Fruit fly (Drosophila melanogaster) whole organism, embryonic: ENCODE measurements around the gene mia.

ENCODE experiments used
- Antp ChIP-seq: fragments of 200-800 bp; sonication (Bioruptor generic); optimal IDR thresholded peaks from 3 replicates; lab custom pipeline; 2016; ENCODE audit warnings: missing biosample characterization, missing genetic modification characterization
- Awh ChIP-seq: fragments of 200-800 bp; sonication (Bioruptor generic); IDR thresholded peaks from 2 replicates; pipeline ENCODE4, ENCODE4 v1.3.6; 2022; ENCODE audit warnings: missing biosample characterization, missing genetic modification characterization
- B-H2 ChIP-seq: fragments of 200-800 bp; sonication (Bioruptor generic); optimal IDR thresholded peaks from 2 replicates; lab custom pipeline; 2018; ENCODE audit warnings: missing biosample characterization, mild to moderate bottlenecking, missing genetic modification characterization
- Bteb2 ChIP-seq: fragments of 200-800 bp; sonication (Bioruptor generic); optimal IDR thresholded peaks from 2 replicates; lab custom pipeline; 2016; ENCODE audit warnings: missing biosample characterization, missing genetic modification characterization
- CG11723 ChIP-seq: fragments of 200-800 bp; sonication (Bioruptor generic); optimal IDR thresholded peaks from 2 replicates; lab custom pipeline; 2017; ENCODE audit warnings: missing biosample characterization, mild to moderate bottlenecking, missing genetic modification characterization
- CG17361 ChIP-seq: fragments of 200-800 bp; sonication (Bioruptor generic); IDR thresholded peaks from 3 replicates; pipeline ENCODE4 v1.3.6; 2022; ENCODE audit warnings: missing biosample characterization, missing genetic modification characterization
- CG17568 ChIP-seq: fragments of 200-800 bp; sonication (Bioruptor generic); optimal IDR thresholded peaks from 2 replicates; lab custom pipeline; 2018; ENCODE audit warnings: missing biosample characterization, mild to moderate bottlenecking, missing genetic modification characterization, moderate library complexity
- CG18764 ChIP-seq: fragments of 200-800 bp; sonication (Bioruptor generic); optimal IDR thresholded peaks from 3 replicates; lab custom pipeline; 2016; ENCODE audit warnings: missing biosample characterization, missing genetic modification characterization
- CG2120 ChIP-seq: fragments of 200-800 bp; sonication (Bioruptor generic); optimal IDR thresholded peaks from 3 replicates; lab custom pipeline; 2016; ENCODE audit warnings: missing biosample characterization, missing genetic modification characterization
- CG2712 ChIP-seq: fragments of 200-800 bp; optimal IDR thresholded peaks from 3 replicates; lab custom pipeline; 2019; ENCODE audit warnings: missing biosample characterization, mild to moderate bottlenecking, missing genetic modification characterization, moderate library complexity
- CG31224 ChIP-seq: fragments of 200-800 bp; sonication (Bioruptor generic); IDR thresholded peaks from 2 replicates; pipeline ENCODE4 v1.3.6; 2022; ENCODE audit warnings: missing biosample characterization, missing genetic modification characterization
- CG31441 ChIP-seq: fragments of 200-800 bp; sonication (Bioruptor generic); IDR thresholded peaks from 2 replicates; pipeline ENCODE4 v1.3.6; 2022; ENCODE audit warnings: missing biosample characterization, missing genetic modification characterization
- CG33557 ChIP-seq: fragments of 200-800 bp; sonication (Bioruptor generic); optimal IDR thresholded peaks from 2 replicates; lab custom pipeline; 2019; ENCODE audit warnings: missing biosample characterization, mild to moderate bottlenecking, missing genetic modification characterization, moderate library complexity
- CG42726 ChIP-seq: fragments of 200-800 bp; sonication (Bioruptor generic); IDR thresholded peaks from 2 replicates; pipeline ENCODE4 v1.3.6; 2022; ENCODE audit warnings: missing biosample characterization, missing genetic modification characterization; ENCODE audit not compliant: partially characterized antibody
- CG6272 ChIP-seq: fragments of 200-800 bp; sonication (Bioruptor generic); IDR thresholded peaks from 2 replicates; pipeline ENCODE4 v1.3.6; 2022; ENCODE audit warnings: missing biosample characterization, missing genetic modification characterization
- CG7556 ChIP-seq: fragments of 200-800 bp; sonication (Bioruptor generic); optimal IDR thresholded peaks from 2 replicates; lab custom pipeline; 2017; ENCODE audit warnings: missing biosample characterization, mild to moderate bottlenecking, missing genetic modification characterization
- CG7839 ChIP-seq: fragments of 200-800 bp; sonication (Bioruptor generic); optimal IDR thresholded peaks from 3 replicates; lab custom pipeline; 2018; ENCODE audit warnings: missing biosample characterization, mild to moderate bottlenecking, missing genetic modification characterization, moderate library complexity
- CG7928 ChIP-seq: fragments of 200-800 bp; sonication (Bioruptor generic); optimal IDR thresholded peaks from 2 replicates; lab custom pipeline; 2017; ENCODE audit warnings: missing biosample characterization, mild to moderate bottlenecking, missing genetic modification characterization
- CG8281 ChIP-seq: fragments of 200-800 bp; sonication (Bioruptor generic); optimal IDR thresholded peaks from 2 replicates; lab custom pipeline; 2018; ENCODE audit warnings: missing biosample characterization, mild to moderate bottlenecking, missing genetic modification characterization, moderate library complexity
- CG9876 ChIP-seq: fragments of 200-800 bp; sonication (Bioruptor generic); optimal IDR thresholded peaks from 2 replicates; lab custom pipeline; 2016; ENCODE audit warnings: missing biosample characterization, missing genetic modification characterization
- CHES-1-like ChIP-seq: fragments of 200-800 bp; sonication (Bioruptor generic); optimal IDR thresholded peaks from 2 replicates; lab custom pipeline; 2016; ENCODE audit warnings: missing biosample characterization, missing genetic modification characterization
- CoRest ChIP-seq: fragments of 200-800 bp; sonication (Bioruptor generic); optimal IDR thresholded peaks from 3 replicates; lab custom pipeline; 2018; ENCODE audit warnings: missing biosample characterization, mild to moderate bottlenecking, missing genetic modification characterization, moderate library complexity
- CrebB ChIP-seq: fragments of 200-800 bp; sonication (Bioruptor generic); optimal IDR thresholded peaks from 3 replicates; lab custom pipeline; 2018; ENCODE audit warnings: missing biosample characterization, mild to moderate bottlenecking, missing genetic modification characterization
- ERR ChIP-seq: fragments of 200-800 bp; sonication (Bioruptor generic); optimal IDR thresholded peaks from 2 replicates; lab custom pipeline; 2016; ENCODE audit warnings: missing biosample characterization, missing genetic modification characterization
- HLHmδ ChIP-seq: fragments of 200-800 bp; sonication (Bioruptor generic); optimal IDR thresholded peaks from 2 replicates; lab custom pipeline; 2018; ENCODE audit warnings: missing biosample characterization, mild to moderate bottlenecking, missing genetic modification characterization, moderate library complexity
- Hey ChIP-seq: fragments of 200-800 bp; sonication (Bioruptor generic); optimal IDR thresholded peaks from 3 replicates; lab custom pipeline; 2018; ENCODE audit warnings: missing biosample characterization, mild to moderate bottlenecking, missing genetic modification characterization
- Mes4 ChIP-seq: fragments of 200-800 bp; sonication (Bioruptor generic); optimal IDR thresholded peaks from 2 replicates; lab custom pipeline; 2016; ENCODE audit warnings: missing biosample characterization, missing genetic modification characterization
- Optix ChIP-seq: fragments of 200-800 bp; sonication (Bioruptor generic); IDR thresholded peaks from 3 replicates; pipeline ENCODE4 v1.3.6; 2022; ENCODE audit warnings: missing biosample characterization, missing genetic modification characterization
- Side ChIP-seq: fragments of 200-800 bp; sonication (Bioruptor generic); optimal IDR thresholded peaks from 2 replicates; lab custom pipeline; 2016; ENCODE audit warnings: missing biosample characterization, missing genetic modification characterization
- ab ChIP-seq: fragments of 200-800 bp; sonication (Bioruptor generic); optimal IDR thresholded peaks from 2 replicates; lab custom pipeline; 2016; ENCODE audit warnings: missing biosample characterization, missing genetic modification characterization
- ato ChIP-seq: fragments of 200-800 bp; sonication (Bioruptor generic); IDR thresholded peaks from 2 replicates; pipeline ENCODE4 v1.3.6; 2022; ENCODE audit warnings: missing biosample characterization, missing genetic modification characterization; ENCODE audit not compliant: partially characterized antibody
- bab2 ChIP-seq: fragments of 200-800 bp; sonication (Bioruptor generic); optimal IDR thresholded peaks from 2 replicates; lab custom pipeline; 2016; ENCODE audit warnings: missing biosample characterization, missing genetic modification characterization
- caup ChIP-seq: fragments of 200-800 bp; sonication (Bioruptor generic); optimal IDR thresholded peaks from 3 replicates; lab custom pipeline; 2017; ENCODE audit warnings: missing biosample characterization, mild to moderate bottlenecking, missing genetic modification characterization, moderate library complexity; ENCODE audit not compliant: severe bottlenecking
- crol ChIP-seq: fragments of 200-800 bp; sonication (Bioruptor generic); IDR thresholded peaks from 2 replicates; pipeline ENCODE4 v1.3.6; 2022; ENCODE audit warnings: missing biosample characterization, missing genetic modification characterization
- dpn ChIP-seq, 2 experiments: fragments of 200-800 bp; sonication (Bioruptor generic); optimal IDR thresholded peaks; 3 replicates each; lab custom pipeline; 2016; ENCODE audit warnings: missing biosample characterization in 2 of 2, missing genetic modification characterization in 2 of 2
- eyg ChIP-seq: fragments of 200-800 bp; sonication (Bioruptor generic); optimal IDR thresholded peaks from 3 replicates; lab custom pipeline; 2016; ENCODE audit warnings: missing biosample characterization, missing genetic modification characterization
- gt ChIP-seq: fragments of 200-800 bp; sonication (Bioruptor generic); IDR thresholded peaks from 2 replicates; pipeline ENCODE4 v1.3.6; 2022; ENCODE audit warnings: missing biosample characterization, missing genetic modification characterization
- her ChIP-seq: fragments of 200-800 bp; sonication (Bioruptor generic); optimal IDR thresholded peaks from 2 replicates; lab custom pipeline; 2016; ENCODE audit warnings: missing biosample characterization, missing genetic modification characterization
- ind ChIP-seq: fragments of 200-800 bp; sonication (Bioruptor generic); optimal IDR thresholded peaks from 3 replicates; lab custom pipeline; 2016; ENCODE audit warnings: missing biosample characterization, missing genetic modification characterization
- lmd ChIP-seq: fragments of 200-800 bp; sonication (Bioruptor generic); IDR thresholded peaks from 2 replicates; pipeline ENCODE4 v1.3.6; 2022; ENCODE audit warnings: missing biosample characterization, missing genetic modification characterization
- nmo ChIP-seq: fragments of 200-800 bp; sonication (Bioruptor generic); optimal IDR thresholded peaks from 2 replicates; lab custom pipeline; 2018; ENCODE audit warnings: missing biosample characterization, mild to moderate bottlenecking, missing genetic modification characterization, moderate library complexity
- pfk ChIP-seq: fragments of 200-800 bp; sonication (Bioruptor generic); optimal IDR thresholded peaks from 2 replicates; lab custom pipeline; 2018; ENCODE audit warnings: missing biosample characterization, mild to moderate bottlenecking, missing genetic modification characterization, moderate library complexity
- pros ChIP-seq: fragments of 200-800 bp; sonication (Bioruptor generic); optimal IDR thresholded peaks from 3 replicates; lab custom pipeline; 2019; ENCODE audit warnings: missing biosample characterization, mild to moderate bottlenecking, missing genetic modification characterization, moderate library complexity
- sim ChIP-seq: fragments of 200-800 bp; sonication (Bioruptor generic); IDR thresholded peaks from 2 replicates; pipeline ENCODE4 v1.3.6; 2022; ENCODE audit warnings: missing biosample characterization, missing genetic modification characterization
- sug ChIP-seq: fragments of 200-800 bp; optimal IDR thresholded peaks from 2 replicates; lab custom pipeline; 2019; ENCODE audit warnings: missing biosample characterization, mild to moderate bottlenecking, missing genetic modification characterization, moderate library complexity
- trem ChIP-seq: fragments of 200-800 bp; optimal IDR thresholded peaks from 3 replicates; lab custom pipeline; 2019; ENCODE audit warnings: missing biosample characterization, mild to moderate bottlenecking, missing genetic modification characterization, moderate library complexity
- trh ChIP-seq: fragments of 200-800 bp; sonication (Bioruptor generic); optimal IDR thresholded peaks from 2 replicates; lab custom pipeline; 2016; ENCODE audit warnings: missing biosample characterization, missing genetic modification characterization
- ttk ChIP-seq: fragments of 200-800 bp; sonication (Bioruptor generic); IDR thresholded peaks from 2 replicates; pipeline ENCODE4 v2.1.2; 2022; ENCODE audit warnings: missing biosample characterization, missing genetic modification characterization
- z ChIP-seq: fragments of 200-800 bp; sonication (Bioruptor generic); IDR thresholded peaks from 3 replicates; pipeline ENCODE4 v1.3.6; 2022; ENCODE audit warnings: missing biosample characterization, missing genetic modification characterization
- zen ChIP-seq: fragments of 200-800 bp; sonication (Bioruptor generic); optimal IDR thresholded peaks from 3 replicates; lab custom pipeline; 2018; ENCODE audit warnings: missing biosample characterization, mild to moderate bottlenecking, missing genetic modification characterization, moderate library complexity
- zfh1 ChIP-seq: fragments of 200-800 bp; sonication (Bioruptor generic); IDR thresholded peaks from 3 replicates; pipeline ENCODE4 v1.3.6; 2022; ENCODE audit warnings: missing biosample characterization, missing genetic modification characterization

The mia gene

DNA sequence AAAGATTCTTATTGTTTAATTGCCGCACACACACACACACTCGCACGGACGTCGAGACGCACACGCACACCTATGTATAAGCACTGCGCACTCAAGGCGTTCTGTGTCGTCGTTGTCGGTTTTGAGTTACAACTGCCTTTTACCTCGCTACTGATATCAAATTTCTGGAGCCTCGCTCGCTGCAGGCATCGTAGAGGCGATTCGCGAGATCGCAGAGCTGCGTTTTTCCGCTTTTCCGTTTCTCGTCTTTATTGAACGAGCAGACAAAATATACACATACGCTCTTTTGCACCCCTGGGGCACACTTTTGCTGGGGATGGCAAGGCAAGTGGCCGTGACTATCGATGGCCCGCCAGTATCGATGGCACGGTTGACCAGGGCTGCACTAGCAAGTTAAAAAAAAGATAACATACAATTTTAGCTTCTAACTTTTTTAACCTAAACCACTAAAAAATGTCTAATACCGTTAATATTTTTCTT, 3.5 kb downstream of the mia start, which contains the start of gene CG2519 (continued):
- TF ChIP-seq CG6272 (peak; percentile 36; the same call in 1 of the 2 replicates), CG31224 (GFP tag; lab: Robert Waterston, UW) (peak; percentile 39; the same call in 1 of the 2 replicates), CG18764 (GFP tag; lab: Kevin White, UChicago) (peak; percentile 61), HLHmδ (GFP tag; lab: Kevin White, UChicago) (no peak), zen (tag; lab: Kevin White, UChicago) (no peak), Optix (GFP tag; lab: Robert Waterston, UW) (0 out of 3 replicates have a peak, but pooled peaks have one; percentile 40), zfh1 (peak; percentile 66), Awh (GFP tag; lab: Robert Waterston, UW) (0 out of 2 replicates have a peak, but pooled peaks have one; percentile 9), pros (GFP tag; lab: Kevin White, UChicago) (peak; percentile 65), CG7556 (GFP tag; lab: Kevin White, UChicago) (no peak), caup (GFP tag; lab: Kevin White, UChicago) (no peak), B-H2 (GFP tag; lab: Kevin White, UChicago) (peak; percentile 47), crol (GFP tag; lab: Robert Waterston, UW) (no peak), trem (peak; percentile 55), lmd (no peak), Side (peak; percentile 65), ato (GFP tag; lab: Robert Waterston, UW) (peak; percentile 92), CHES-1-like (GFP tag; lab: Kevin White, UChicago) (peak; percentile 82), CG7928 (GFP tag; lab: Kevin White, UChicago) (peak; percentile 98), sim (GFP tag; lab: Robert Waterston, UW) (no peak; the same call in 1 of the 2 replicates), Antp (GFP tag; lab: Kevin White, UChicago) (peak; percentile 58), CG17568 (GFP tag; lab: Kevin White, UChicago) (no peak), z (GFP tag; lab: Robert Waterston, UW) (0 out of 3 replicates have a peak, but pooled peaks have one; percentile 17), CG17361 (no peak), her (GFP tag; lab: Kevin White, UChicago) (peak; percentile 67), trh (GFP tag; lab: Kevin White, UChicago) (peak; percentile 41), pfk (GFP tag; lab: Kevin White, UChicago) (no peak), CG31441 (GFP tag; lab: Robert Waterston, UW) (no peak), Mes4 (GFP tag; lab: Kevin White, UChicago) (no peak), CG2712 (no peak), eyg (GFP tag; lab: Kevin White, UChicago) (peak; percentile 35), nmo (no peak), CG11723 (GFP tag; lab: Kevin White, UChicago) (no peak), ab (no peak), CoRest (tag; lab: Kevin White, UChicago) (no peak), ERR (peak; percentile 57), CG42726 (GFP tag; lab: Robert Waterston, UW) (peak; percentile 94), sug (tag; lab: Kevin White, UChicago) (no peak), ind (GFP tag; lab: Kevin White, UChicago) (peak; percentile 55), CrebB (peak; percentile 59), dpn (GFP tag; optimal IDR thresholded peaks at IDR 0.05; lab: Kevin White, UChicago) (peak; percentile 55 to 67), gt (GFP tag; lab: Robert Waterston, UW) (no peak), CG8281 (tag; lab: Kevin White, UChicago) (peak; percentile 8), CG7839 (no peak), CG9876 (GFP tag; lab: Kevin White, UChicago) (no peak), Hey (tag; lab: Kevin White, UChicago) (no peak), CG2120 (peak; percentile 81), CG33557 (GFP tag; lab: Kevin White, UChicago) (no peak), ttk (GFP tag; lab: Robert Waterston, UW) (peak; percentile 48; the same call in 1 of the 2 replicates), Bteb2 (GFP tag; lab: Kevin White, UChicago) (peak; percentile 61), bab2 (GFP tag; lab: Kevin White, UChicago) (peak; percentile 55)
